Worm (Caenorhabditis elegans) whole organism, L2 larva: Measurements from ENCODE around the gene math-42.

Experiments used
- C34F6.9 ChIP-seq: fragments of 150-350 bp; optimal IDR thresholded peaks from 2 replicates; lab custom pipeline; 2014; ENCODE audit warnings: missing biosample characterization, missing genetic modification characterization
- F13H6.1 ChIP-seq: sonication (generic microtip); optimal IDR thresholded peaks from 2 replicates; lab custom pipeline; 2016; ENCODE audit warnings: missing genetic modification characterization, missing compliant biosample characterization
- R02D3.7 ChIP-seq: fragments of 150-350 bp; optimal IDR thresholded peaks from 2 replicates; lab custom pipeline; 2014; ENCODE audit warnings: missing biosample characterization, missing genetic modification characterization
- Y55F3AM.14 ChIP-seq: fragments of 200-800 bp; sonication (Bioruptor generic); optimal IDR thresholded peaks from 2 replicates; lab custom pipeline; 2018; ENCODE audit warnings: mild to moderate bottlenecking, missing genetic modification characterization, missing compliant biosample characterization
- ZK546.5 ChIP-seq: sonication (generic microtip); optimal IDR thresholded peaks from 2 replicates; lab custom pipeline; 2017; ENCODE audit warnings: missing biosample characterization, missing genetic modification characterization
- alr-1 ChIP-seq: fragments of 150-350 bp; optimal IDR thresholded peaks from 2 replicates; lab custom pipeline; 2014; ENCODE audit warnings: missing biosample characterization, missing genetic modification characterization
- blmp-1 ChIP-seq: sonication (generic microtip); optimal IDR thresholded peaks from 2 replicates; lab custom pipeline; 2017; ENCODE audit warnings: missing genetic modification characterization, mild to moderate bottlenecking, missing compliant biosample characterization, antibody characterized with exemption, moderate library complexity; ENCODE audit not compliant: insufficient read depth
- crh-2 ChIP-seq: sonication (generic microtip); optimal IDR thresholded peaks from 2 replicates; lab custom pipeline; 2017; ENCODE audit warnings: missing biosample characterization, missing genetic modification characterization
- egl-27 ChIP-seq: sonication (generic microtip); optimal IDR thresholded peaks from 3 replicates; lab custom pipeline; 2017; ENCODE audit warnings: missing biosample characterization, missing genetic modification reagents, missing genetic modification characterization
- elt-1 ChIP-seq: fragments of 150-350 bp; optimal IDR thresholded peaks from 2 replicates; lab custom pipeline; 2014; ENCODE audit warnings: missing biosample characterization, missing genetic modification characterization
- elt-3 ChIP-seq: sonication (generic microtip); optimal IDR thresholded peaks from 2 replicates; lab custom pipeline; 2017; ENCODE audit warnings: missing biosample characterization, missing genetic modification characterization
- fos-1 ChIP-seq: fragments of 150-350 bp; optimal IDR thresholded peaks from 2 replicates; lab custom pipeline; 2014; ENCODE audit warnings: missing biosample characterization, missing genetic modification characterization
- gmeb-1 ChIP-seq: fragments of 150-350 bp; optimal IDR thresholded peaks from 2 replicates; lab custom pipeline; 2014; ENCODE audit warnings: missing biosample characterization, missing genetic modification characterization
- lin-11 ChIP-seq: fragments of 150-350 bp; sonication (generic microtip); optimal IDR thresholded peaks from 2 replicates; lab custom pipeline; 2014; ENCODE audit warnings: missing biosample characterization, missing genetic modification characterization, inconsistent platforms, mixed read lengths
- lin-13 ChIP-seq: fragments of 150-350 bp; optimal IDR thresholded peaks from 2 replicates; lab custom pipeline; 2014; ENCODE audit warnings: missing biosample characterization, missing genetic modification reagents, missing genetic modification characterization
- lsy-2 ChIP-seq, 2 experiments: fragments of 150-350 bp in 1 of 2; sonication (generic microtip) in 1 of 2; optimal IDR thresholded peaks; 2 replicates each; lab custom pipeline; 2014 to 2017; ENCODE audit warnings: missing biosample characterization in 2 of 2, missing genetic modification characterization in 2 of 2
- mab-5 ChIP-seq: fragments of 150-350 bp; optimal IDR thresholded peaks from 2 replicates; lab custom pipeline; 2014; ENCODE audit warnings: missing biosample characterization, missing genetic modification characterization
- mbf-1 ChIP-seq: sonication (generic microtip); optimal IDR thresholded peaks from 2 replicates; lab custom pipeline; 2017; ENCODE audit warnings: missing biosample characterization, missing genetic modification characterization
- mdl-1 ChIP-seq, 2 experiments: fragments of 150-350 bp in 1 of 2; sonication (generic microtip) in 1 of 2; optimal IDR thresholded peaks; 2 replicates each; lab custom pipeline; 2017; ENCODE audit warnings: missing biosample characterization in 2 of 2, missing genetic modification characterization in 2 of 2
- nhr-10 ChIP-seq: sonication (generic microtip); optimal IDR thresholded peaks from 2 replicates; lab custom pipeline; 2017; ENCODE audit warnings: missing biosample characterization, missing genetic modification characterization
- nhr-11 ChIP-seq: fragments of 150-350 bp; optimal IDR thresholded peaks from 2 replicates; lab custom pipeline; 2014; ENCODE audit warnings: missing biosample characterization, missing genetic modification characterization
- nhr-12 ChIP-seq: fragments of 150-350 bp; optimal IDR thresholded peaks from 2 replicates; lab custom pipeline; 2014; ENCODE audit warnings: missing biosample characterization, missing genetic modification characterization
- nhr-129 ChIP-seq: fragments of 150-350 bp; optimal IDR thresholded peaks from 2 replicates; lab custom pipeline; 2014; ENCODE audit warnings: missing biosample characterization, missing genetic modification characterization
- nhr-21 ChIP-seq: fragments of 150-350 bp; optimal IDR thresholded peaks from 2 replicates; lab custom pipeline; 2014; ENCODE audit warnings: missing biosample characterization, missing genetic modification characterization
- nhr-23 ChIP-seq: fragments of 150-350 bp; optimal IDR thresholded peaks from 2 replicates; lab custom pipeline; 2014; ENCODE audit warnings: missing biosample characterization, missing genetic modification reagents, missing genetic modification characterization
- nhr-237 ChIP-seq: fragments of 150-350 bp; optimal IDR thresholded peaks from 2 replicates; lab custom pipeline; 2014; ENCODE audit warnings: missing biosample characterization, missing genetic modification characterization
- nhr-6 ChIP-seq: fragments of 150-350 bp; optimal IDR thresholded peaks from 2 replicates; lab custom pipeline; 2014; ENCODE audit warnings: missing biosample characterization, missing genetic modification characterization
- skn-1 ChIP-seq: sonication (generic microtip); optimal IDR thresholded peaks from 2 replicates; lab custom pipeline; 2017; ENCODE audit warnings: missing biosample characterization, missing genetic modification characterization
- sma-3 ChIP-seq: sonication (generic microtip); optimal IDR thresholded peaks from 2 replicates; lab custom pipeline; 2016; ENCODE audit warnings: missing genetic modification reagents, missing genetic modification characterization, missing compliant biosample characterization
- sma-9 ChIP-seq, 2 experiments: fragments of 150-350 bp in 1 of 2; sonication (generic microtip) in 1 of 2; optimal IDR thresholded peaks; 2 replicates each; lab custom pipeline; 2014 to 2016; ENCODE audit warnings: missing genetic modification characterization in 2 of 2, mild to moderate bottlenecking in 1 of 2, missing biosample characterization in 1 of 2, missing compliant biosample characterization in 1 of 2, missing genetic modification reagents in 1 of 2, moderate library complexity in 1 of 2
- unc-39 ChIP-seq: fragments of 150-350 bp; optimal IDR thresholded peaks from 2 replicates; lab custom pipeline; 2014; ENCODE audit warnings: missing biosample characterization, missing genetic modification characterization
- unc-55 ChIP-seq: fragments of 150-350 bp; sonication (generic microtip); optimal IDR thresholded peaks from 3 replicates; lab custom pipeline; 2014; ENCODE audit warnings: missing biosample characterization, missing genetic modification reagents, missing genetic modification characterization
- zag-1 ChIP-seq: fragments of 150-350 bp; optimal IDR thresholded peaks from 2 replicates; lab custom pipeline; 2014; ENCODE audit warnings: missing biosample characterization, missing genetic modification characterization
- ztf-1 ChIP-seq: fragments of 200-800 bp; sonication (Bioruptor generic); conservative IDR thresholded peaks from 2 replicates; pipeline ENCODE4 v1.3.6; 2022; ENCODE audit warnings: missing genetic modification characterization, missing compliant biosample characterization
- ztf-4 ChIP-seq: fragments of 150-350 bp; optimal IDR thresholded peaks from 2 replicates; lab custom pipeline; 2014; ENCODE audit warnings: missing biosample characterization, missing genetic modification characterization

math-42 gene

ce11 chrII:2099139-2099976 lies at the start of gene math-42:
Gene math-42 (plus strand): TSS chrII:2099926.
- no peak for TF ChIP-seq mab-5 (tag; lab: Kevin White, UChicago)
- TF ChIP-seq fos-1 (tag; lab: Kevin White, UChicago): peak; percentile 76
- TF ChIP-seq crh-2 (tag; lab: Kevin White, UChicago): no peak
- TF ChIP-seq zag-1 (tag; lab: Kevin White, UChicago): no peak
- TF ChIP-seq ztf-4 (tag; lab: Kevin White, UChicago): no peak
- TF ChIP-seq C34F6.9 (tag; lab: Kevin White, UChicago): no peak
- no peak for TF ChIP-seq unc-39 (tag; lab: Kevin White, UChicago)
- no peak for TF ChIP-seq nhr-6 (tag; lab: Kevin White, UChicago)
- no peak for TF ChIP-seq alr-1 (tag; lab: Kevin White, UChicago)

ce11 chrII:2051372-2051771 lies 48.4 kb upstream of the math-42 start, which contains the start of gene fbxb-35:
Gene fbxb-35 (plus strand): TSS chrII:2051672.
- TF ChIP-seq mbf-1 (tag; lab: Kevin White, UChicago) (no peak), unc-39 (tag; lab: Kevin White, UChicago) (no peak), blmp-1 (tag; lab: Kevin White, UChicago) (no peak), crh-2 (tag; lab: Kevin White, UChicago) (no peak), ztf-1 (no peak), nhr-12 (tag; lab: Kevin White, UChicago) (no peak), lin-11 (tag; lab: Kevin White, UChicago) (no peak), nhr-23 (tag; lab: Kevin White, UChicago) (no peak), mab-5 (tag; lab: Kevin White, UChicago) (no peak), unc-55 (GFP tag; lab: Kevin White, UChicago) (no peak), mdl-1 (tag; optimal IDR thresholded peaks at IDR 0.05; lab: Kevin White, UChicago) (no peak), ZK546.5 (tag; lab: Kevin White, UChicago) (no peak), zag-1 (tag; lab: Kevin White, UChicago) (no peak), skn-1 (tag; lab: Kevin White, UChicago) (no peak), F13H6.1 (tag; lab: Kevin White, UChicago) (no peak), sma-3 (GFP tag; lab: Kevin White, UChicago) (no peak), nhr-10 (tag; lab: Kevin White, UChicago) (no peak), Y55F3AM.14 (no peak), elt-3 (tag; lab: Kevin White, UChicago) (no peak), nhr-129 (tag; lab: Kevin White, UChicago) (no peak)

ce11 chrII:2058985-2059384 lies 40.7 kb upstream of the math-42 start, which contains the start of gene F07E5.5:
Gene F07E5.5 (minus strand): TSS chrII:2059070.
- TF ChIP-seq nhr-237 (tag; lab: Kevin White, UChicago): no peak
- TF ChIP-seq F13H6.1 (tag; lab: Kevin White, UChicago): peak; percentile 54
- TF ChIP-seq lsy-2 (tag; optimal IDR thresholded peaks at IDR 0.05; lab: Kevin White, UChicago): peak; percentile 91 to 97
- no peak for TF ChIP-seq R02D3.7
- TF ChIP-seq unc-39 (tag; lab: Kevin White, UChicago): no peak
- TF ChIP-seq gmeb-1 (tag; lab: Kevin White, UChicago): peak; percentile 56
- TF ChIP-seq nhr-129 (tag; lab: Kevin White, UChicago): peak; percentile 12
- peak; percentile 37 for TF ChIP-seq sma-3 (GFP tag; lab: Kevin White, UChicago)
- peak; percentile 15 for TF ChIP-seq nhr-21
- TF ChIP-seq lin-13: peak; percentile 73
- TF ChIP-seq unc-55 (GFP tag; lab: Kevin White, UChicago): peak; percentile 68
- no peak for TF ChIP-seq sma-9 (GFP tag; optimal IDR thresholded peaks at IDR 0.05; lab: Kevin White, UChicago)
- TF ChIP-seq sma-9 (tag; optimal IDR thresholded peaks at IDR 0.05; lab: Kevin White, UChicago): no peak
- TF ChIP-seq crh-2 (tag; lab: Kevin White, UChicago): peak; percentile 5
- peak; percentile 30 for TF ChIP-seq lin-11 (tag; lab: Kevin White, UChicago)
- TF ChIP-seq blmp-1 (tag; lab: Kevin White, UChicago): no peak
- TF ChIP-seq, all 48 proteins: peak for 10

ce11 chrII:2063989-2064388 lies 35.7 kb upstream of the math-42 start, which contains the start of gene F07E5.13:
Gene F07E5.13 (minus strand): TSS chrII:2064089.
- TF ChIP-seq elt-3 (tag; lab: Kevin White, UChicago) (no peak), gmeb-1 (tag; lab: Kevin White, UChicago) (no peak), mdl-1 (tag; optimal IDR thresholded peaks at IDR 0.05; lab: Kevin White, UChicago) (no peak), egl-27 (tag; lab: Kevin White, UChicago) (no peak), sma-9 (GFP tag; optimal IDR thresholded peaks at IDR 0.05; lab: Kevin White, UChicago) (no peak), sma-9 (tag; optimal IDR thresholded peaks at IDR 0.05; lab: Kevin White, UChicago) (no peak), nhr-11 (tag; lab: Kevin White, UChicago) (no peak), elt-1 (tag; lab: Kevin White, UChicago) (no peak), alr-1 (tag; lab: Kevin White, UChicago) (no peak), nhr-10 (tag; lab: Kevin White, UChicago) (no peak), nhr-21 (no peak)
